Worm (Caenorhabditis elegans) whole organism, dauer: ENCODE results near the gene C01B9.4.
"Not testable (repeated sequence)": the region's sequence is repeated elsewhere in the genome, so short reads cannot be mapped to it uniquely, and the experiment has no call there.

Source experiments
- unc-62 ChIP-seq: sonication (generic microtip); optimal IDR thresholded peaks from 2 replicates; lab custom pipeline; 2017; ENCODE audit warnings: missing biosample characterization, missing genetic modification reagents, missing genetic modification characterization

The C01B9.4 gene

DNA sequence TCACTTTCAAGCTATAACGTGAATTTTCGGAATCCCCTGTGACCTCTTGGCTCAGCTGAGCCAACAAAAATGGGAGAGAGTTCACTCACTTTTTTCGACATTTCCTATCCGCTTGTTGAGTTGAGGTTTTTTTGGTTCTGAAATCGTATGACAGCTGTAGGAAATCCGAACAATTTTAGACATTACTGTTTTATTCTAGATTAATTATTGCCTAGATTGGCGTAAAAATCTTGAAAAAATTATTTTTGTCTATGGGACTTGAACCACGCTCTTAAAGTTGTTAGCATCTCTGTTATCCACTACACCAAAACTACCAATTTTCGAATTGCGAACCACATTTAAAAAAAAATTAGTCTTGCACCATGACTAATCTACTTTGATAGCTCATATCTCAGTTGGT is at the start of gene C01B9.4:
Gene C01B9.4 (minus strand): TSS at position 101 of the 400 bp plus-strand sequence.
- no peak for TF ChIP-seq unc-62 (GFP tag; lab: Kevin White, UChicago)

DNA sequence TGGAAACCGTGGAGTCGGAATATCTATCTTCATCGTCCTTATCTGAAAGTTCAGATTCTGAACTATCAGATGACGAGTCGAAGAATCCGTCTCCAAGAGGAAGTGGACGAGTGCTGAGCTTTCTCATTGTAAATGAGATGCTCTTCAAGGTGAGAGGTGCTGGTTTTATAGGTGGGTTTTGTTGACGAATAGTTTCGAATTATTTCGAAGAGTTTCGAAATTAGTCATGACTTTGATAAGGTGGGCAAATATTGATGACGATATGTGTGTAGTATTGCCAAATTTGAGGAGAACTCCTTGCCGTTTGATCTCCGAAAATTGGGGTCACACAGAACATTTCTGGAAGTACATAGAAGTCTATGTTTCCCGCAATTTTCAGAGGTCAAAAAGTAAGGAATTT is 49.7 kb upstream of the C01B9.4 start, which contains the start of gene F08G2.5:
Gene F08G2.5 (minus strand): TSS at position 127 of the 400 bp plus-strand sequence.
- no peak for TF ChIP-seq unc-62 (GFP tag; lab: Kevin White, UChicago)

DNA sequence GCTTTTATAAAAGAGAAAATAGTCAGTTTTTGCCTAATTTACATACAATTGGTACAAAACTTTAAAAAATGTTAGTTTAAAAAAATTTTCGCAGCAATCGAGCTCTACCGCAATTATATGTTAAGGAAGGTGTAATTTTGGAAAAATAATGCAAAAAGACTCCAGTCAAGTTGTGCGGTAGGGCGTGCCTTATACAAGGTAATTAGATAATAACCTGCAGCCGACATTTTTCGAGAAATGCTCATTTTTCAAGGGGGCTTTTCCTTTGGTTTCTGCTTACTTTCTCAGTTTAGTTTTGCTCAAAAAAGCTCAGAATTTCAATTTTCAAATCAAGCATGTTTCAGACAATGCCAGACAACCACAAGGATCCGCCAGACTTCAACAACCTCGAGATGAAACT is 46.5 kb upstream of the C01B9.4 start, which contains the start of gene F08G2.4:
Gene F08G2.4 (plus strand): TSS at position 348 of the 400 bp plus-strand sequence.
- no peak for TF ChIP-seq unc-62 (GFP tag; lab: Kevin White, UChicago)

DNA sequence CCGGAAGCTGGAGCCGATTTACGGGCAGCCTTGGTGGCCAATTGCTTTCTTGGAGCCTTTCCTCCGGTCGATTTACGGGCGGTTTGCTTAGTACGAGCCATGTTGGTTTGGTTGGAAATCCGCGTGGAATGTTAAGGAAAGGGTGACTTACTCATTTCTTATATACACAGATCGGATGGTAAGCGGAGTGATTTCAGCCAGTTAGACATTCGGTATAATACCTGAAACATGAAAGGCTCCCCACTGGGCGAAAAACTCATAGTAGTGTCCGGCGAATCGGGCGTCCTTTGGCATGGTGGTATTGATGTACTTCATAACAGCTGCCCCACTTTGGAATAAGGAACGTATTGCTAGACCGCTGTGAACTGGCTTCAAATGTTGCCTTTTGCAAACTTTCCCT is 44.8 kb upstream of the C01B9.4 start, which contains the start of gene his-42:
Gene his-42 (minus strand): TSS at position 101 of the 400 bp plus-strand sequence.
- TF ChIP-seq unc-62 (GFP tag; lab: Kevin White, UChicago) = no peak

DNA sequence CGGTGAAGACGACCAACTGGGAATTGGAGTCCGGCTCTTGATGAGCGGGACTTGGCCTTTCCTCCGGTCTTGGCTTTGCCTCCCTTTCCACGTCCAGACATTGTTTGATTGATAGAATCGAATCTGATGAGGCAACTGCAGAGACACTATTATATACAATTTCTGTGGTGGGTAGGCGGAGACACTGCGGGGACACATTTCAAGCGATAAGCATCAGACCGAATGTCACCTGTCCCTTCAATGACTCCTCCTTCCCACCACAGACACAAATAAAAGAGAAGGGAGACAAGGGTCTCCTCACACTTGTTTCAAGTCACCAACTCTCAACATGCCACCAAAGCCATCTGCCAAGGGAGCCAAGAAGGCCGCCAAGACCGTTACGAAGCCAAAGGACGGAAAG is 34.3 kb upstream of the C01B9.4 start, which contains the start of gene his-16:
Gene his-16 (minus strand): TSS at position 101 of the 400 bp plus-strand sequence.
- TF ChIP-seq unc-62 (GFP tag; lab: Kevin White, UChicago) = not testable (repeated sequence)

DNA sequence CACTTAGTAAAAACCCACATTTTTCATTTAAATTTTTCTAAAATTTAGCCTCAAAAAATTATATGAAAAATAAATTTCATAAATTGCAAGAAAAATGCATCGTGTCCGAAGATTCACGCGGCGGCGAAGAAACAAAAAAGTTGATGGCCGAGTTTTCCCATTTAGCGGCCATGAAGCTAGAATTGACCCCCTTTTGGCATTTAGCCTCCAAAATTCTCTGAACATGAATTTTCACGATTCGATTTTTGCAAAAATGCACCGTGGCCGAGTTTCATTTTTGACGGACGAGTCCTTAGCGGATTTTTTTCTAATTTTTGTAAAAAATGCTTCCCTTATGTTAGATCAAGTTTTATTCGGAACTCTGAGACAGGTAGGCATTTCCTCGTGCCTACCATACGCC is 31.7 kb upstream of the C01B9.4 start:
- TF ChIP-seq unc-62 (GFP tag; lab: Kevin White, UChicago) = no peak

DNA sequence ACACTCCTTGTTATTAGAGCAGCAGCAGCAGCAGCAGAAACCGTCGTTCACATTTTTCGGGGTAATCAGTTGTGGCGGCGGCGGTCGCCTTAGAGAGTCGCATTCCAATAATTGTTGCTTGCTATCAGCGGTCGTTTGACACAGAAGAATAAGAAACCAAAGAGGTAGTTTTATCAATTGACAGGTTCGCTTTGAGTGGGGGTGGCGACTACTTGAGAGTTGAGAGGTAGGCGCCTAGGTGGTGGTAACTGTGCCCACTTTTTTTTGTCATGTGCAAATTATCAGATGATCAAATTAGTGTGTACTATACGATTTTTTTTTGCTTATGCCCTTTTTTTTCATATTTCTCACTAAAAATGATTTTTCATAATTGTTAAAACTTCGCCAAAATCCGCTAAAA is 30.2 kb upstream of the C01B9.4 start:
- TF ChIP-seq unc-62 (GFP tag; lab: Kevin White, UChicago) = no peak

DNA sequence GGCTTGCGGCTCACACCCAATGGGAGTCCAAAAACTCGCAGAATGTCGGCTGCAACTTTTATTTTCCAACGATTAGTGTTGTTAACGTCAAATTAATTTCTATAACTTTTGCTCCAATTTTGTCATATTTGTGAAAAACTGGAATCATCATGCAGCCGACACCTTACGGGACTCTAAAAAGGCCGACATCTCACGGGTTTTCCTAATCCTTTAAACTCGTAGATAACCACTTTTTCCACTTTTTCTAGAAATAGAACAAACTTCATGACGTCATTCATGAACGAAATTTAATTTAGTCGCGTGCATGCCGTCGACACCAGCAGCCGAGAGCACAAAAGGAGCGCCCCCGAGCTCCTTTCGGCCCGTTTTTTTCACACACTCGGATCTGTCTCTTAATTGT is 29.6 kb upstream of the C01B9.4 start:
- TF ChIP-seq unc-62 (GFP tag; lab: Kevin White, UChicago) = no peak

DNA sequence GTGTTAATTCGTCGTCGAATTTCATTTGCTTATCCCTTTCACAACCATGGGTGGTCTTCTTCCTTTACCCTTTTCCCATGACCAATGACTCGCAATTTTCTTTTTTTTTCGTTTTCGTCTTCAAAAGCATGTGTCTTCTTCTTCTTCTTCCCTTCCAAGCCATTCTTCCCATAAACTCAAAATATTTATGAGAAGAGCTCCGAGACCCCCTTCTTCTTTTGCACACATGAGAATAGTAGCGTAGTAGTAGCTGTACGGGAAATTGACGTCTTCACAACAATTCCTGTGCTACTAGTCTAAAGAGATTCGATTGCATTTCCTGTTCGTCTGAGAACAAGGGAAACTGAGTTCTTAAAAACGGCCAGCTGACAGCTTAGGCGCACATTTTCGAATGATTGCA is 28.6 kb upstream of the C01B9.4 start:
- no peak for TF ChIP-seq unc-62 (GFP tag; lab: Kevin White, UChicago)

DNA sequence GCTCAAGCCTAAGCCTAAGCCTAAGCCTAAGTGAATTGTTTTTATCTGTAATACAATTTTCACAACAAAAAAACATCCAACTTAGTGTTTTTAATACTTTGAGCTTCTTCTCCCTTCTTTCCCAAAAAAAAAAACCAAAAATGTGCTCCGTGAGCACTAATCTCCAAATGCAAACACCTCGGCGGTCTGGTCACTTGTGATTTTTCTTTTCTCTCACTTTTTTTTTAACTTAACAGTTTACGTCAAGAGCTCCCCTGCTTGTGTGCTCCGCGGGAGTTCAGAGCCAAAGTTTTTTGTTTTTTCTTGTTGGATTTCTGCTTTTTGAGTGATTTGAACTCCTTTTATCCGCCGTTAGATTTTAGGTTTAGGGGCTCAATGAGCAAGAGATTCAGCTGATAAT is 22.5 kb upstream of the C01B9.4 start:
- no peak for TF ChIP-seq unc-62 (GFP tag; lab: Kevin White, UChicago)

DNA sequence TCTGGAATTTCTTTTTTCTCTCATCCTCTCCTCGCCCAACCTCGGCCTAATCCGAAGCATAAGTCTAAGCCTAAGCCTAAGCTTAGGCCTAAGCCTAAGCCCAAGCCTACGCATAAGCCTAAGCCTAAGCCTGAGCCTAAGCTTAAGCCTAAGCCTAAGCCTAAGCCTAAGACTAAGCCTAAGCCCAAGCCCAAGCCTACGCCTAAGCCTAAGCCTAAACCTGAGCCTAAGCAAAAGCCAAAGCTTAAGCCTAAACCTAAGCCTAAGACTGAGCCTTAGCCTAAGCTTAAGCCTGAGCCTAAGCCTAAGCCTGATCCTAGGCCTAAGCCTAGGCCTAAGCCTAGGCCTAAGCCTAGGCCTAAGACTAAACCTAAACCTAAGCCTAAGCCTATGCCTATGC is 12.5 kb upstream of the C01B9.4 start:
- no peak for TF ChIP-seq unc-62 (GFP tag; lab: Kevin White, UChicago)

DNA sequence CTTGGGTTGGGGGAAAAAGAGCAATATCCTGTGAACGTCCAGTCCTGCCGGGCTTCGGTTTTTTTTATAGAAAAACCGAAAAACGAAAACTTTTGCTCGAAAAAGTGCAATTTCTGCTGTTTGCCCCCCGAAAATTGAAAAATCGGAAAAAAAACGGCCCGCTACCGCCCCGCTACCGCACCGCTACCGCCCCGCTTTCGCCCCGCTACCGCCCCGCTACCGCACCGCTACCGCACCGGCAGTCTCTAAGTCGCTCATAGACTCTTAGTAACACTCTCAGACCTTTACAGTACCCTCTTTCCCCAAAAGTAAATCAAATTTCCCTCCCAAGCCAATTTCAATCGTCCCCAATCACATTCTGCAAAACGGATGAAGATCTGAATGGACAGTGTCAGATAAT is 11.4 kb upstream of the C01B9.4 start:
- no peak for TF ChIP-seq unc-62 (GFP tag; lab: Kevin White, UChicago)

DNA sequence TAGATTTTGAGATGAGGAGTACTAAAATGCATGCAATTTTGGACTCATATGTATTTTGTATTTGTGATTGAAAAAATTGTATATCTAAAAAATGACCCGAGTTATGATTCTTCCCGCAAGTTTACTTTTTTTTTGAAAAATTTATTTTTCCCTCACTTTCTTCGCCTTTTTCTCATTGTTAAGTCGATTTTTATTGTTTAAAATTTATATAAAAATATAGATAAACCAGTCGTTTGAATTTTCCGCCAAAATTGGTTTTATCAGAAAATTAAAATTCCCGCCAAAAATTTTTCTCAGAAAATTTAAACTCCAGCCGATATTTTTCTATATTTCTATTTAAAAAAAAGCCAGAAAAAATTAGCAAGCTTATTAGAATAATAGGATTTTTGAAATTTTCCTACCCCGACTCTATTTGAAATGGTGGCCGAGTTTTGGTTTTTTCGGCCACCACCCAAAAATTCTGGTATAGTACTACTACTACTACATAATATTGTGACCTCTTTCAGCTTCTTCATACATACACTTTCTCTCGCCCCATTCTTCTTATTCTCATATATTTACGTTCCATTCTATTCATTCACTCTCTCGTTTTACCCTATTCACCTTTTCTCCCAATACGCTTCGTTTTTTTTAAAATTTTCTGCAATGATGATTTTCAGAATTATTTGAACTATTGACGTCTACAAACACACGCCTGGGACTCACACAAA is 7.9 kb upstream of the C01B9.4 start, which contains the start of gene ZK131.11:
Gene ZK131.11 (plus strand): TSS at position 660 of the 710 bp plus-strand sequence.
- TF ChIP-seq unc-62 (GFP tag; lab: Kevin White, UChicago) = no peak

DNA sequence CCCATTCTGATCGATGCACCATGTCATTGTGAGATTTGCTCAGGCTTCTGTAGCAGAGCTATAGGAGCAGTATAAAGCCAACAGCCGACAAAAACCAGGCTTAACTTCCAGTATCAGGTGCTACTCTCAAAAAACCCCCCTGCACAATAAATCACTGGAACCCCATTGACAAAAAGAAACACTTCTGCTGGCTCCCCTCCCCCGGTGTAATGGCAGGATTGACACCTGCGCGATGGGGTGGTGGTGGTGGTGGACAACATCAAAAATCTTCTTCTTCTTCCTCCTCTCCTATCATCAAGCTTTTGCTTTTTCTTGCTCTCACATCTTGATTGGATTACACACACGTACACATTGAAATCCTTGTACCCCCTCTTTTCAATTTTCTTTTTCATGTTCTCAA is 5.9 kb upstream of the C01B9.4 start:
- TF ChIP-seq unc-62 (GFP tag; lab: Kevin White, UChicago) = no peak

DNA sequence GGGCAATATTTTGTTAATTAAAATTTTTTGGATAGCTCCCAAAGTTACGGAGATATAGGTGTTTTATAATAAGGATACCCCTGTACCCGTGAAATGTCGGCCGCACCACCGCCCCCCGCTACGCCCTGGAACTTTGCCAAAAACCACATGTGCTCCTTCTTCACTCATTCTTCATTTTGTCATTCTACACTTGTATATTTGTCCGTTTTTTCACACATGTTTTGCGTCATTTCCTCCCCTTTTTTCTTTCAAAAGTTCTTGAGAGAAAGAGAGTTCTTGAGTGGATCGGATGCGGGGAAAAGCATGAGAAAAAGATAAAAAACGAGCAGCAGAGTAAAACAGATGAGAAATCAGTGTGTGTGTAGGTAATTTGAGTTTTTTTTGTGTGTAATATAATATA is 5.0 kb upstream of the C01B9.4 start:
- TF ChIP-seq unc-62 (GFP tag; lab: Kevin White, UChicago) = no peak

DNA sequence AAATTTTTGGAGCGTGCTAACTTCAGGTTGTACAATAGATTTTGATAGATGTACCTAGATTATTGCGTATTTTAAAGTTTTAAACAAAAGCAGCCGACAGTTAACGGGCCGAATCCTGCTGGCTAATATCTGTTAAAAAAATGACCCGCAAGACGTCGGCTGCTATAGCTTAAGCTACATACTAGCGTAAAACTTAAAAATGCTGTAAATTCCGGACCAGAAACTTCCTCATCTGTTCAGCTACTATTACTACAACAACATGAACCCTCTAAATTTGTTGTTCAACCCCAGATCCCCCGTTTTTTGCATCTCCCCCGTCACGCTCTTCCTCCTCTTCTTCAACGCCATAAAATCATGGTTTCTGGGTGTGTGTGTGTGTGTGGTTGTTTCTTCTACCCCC is 3.1 kb upstream of the C01B9.4 start:
- TF ChIP-seq unc-62 (GFP tag; lab: Kevin White, UChicago) = no peak

DNA sequence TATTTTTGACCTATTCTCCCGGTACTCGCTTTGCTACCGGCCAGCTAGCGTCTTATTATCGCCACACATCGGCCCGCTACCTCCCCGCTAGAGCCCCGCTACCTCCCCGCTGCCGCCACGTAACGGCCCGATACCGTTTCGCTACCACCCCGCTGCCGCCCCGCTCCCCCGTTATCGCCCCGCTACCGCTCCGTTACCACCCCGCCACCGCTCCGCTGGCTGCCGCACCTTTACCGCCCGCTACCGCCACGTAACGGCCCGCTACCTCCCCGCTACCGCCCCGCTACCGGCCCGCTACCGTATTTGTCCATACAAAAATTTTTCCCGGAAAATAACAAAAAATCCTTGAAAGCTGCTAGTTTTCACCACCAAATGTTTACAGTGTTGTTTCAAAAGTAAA is 1.8 kb upstream of the C01B9.4 start:
- TF ChIP-seq unc-62 (GFP tag; lab: Kevin White, UChicago) = no peak
